Worm (Caenorhabditis elegans): ENCODE results near the gene lpr-2.

Gene lpr-2

DNA sequence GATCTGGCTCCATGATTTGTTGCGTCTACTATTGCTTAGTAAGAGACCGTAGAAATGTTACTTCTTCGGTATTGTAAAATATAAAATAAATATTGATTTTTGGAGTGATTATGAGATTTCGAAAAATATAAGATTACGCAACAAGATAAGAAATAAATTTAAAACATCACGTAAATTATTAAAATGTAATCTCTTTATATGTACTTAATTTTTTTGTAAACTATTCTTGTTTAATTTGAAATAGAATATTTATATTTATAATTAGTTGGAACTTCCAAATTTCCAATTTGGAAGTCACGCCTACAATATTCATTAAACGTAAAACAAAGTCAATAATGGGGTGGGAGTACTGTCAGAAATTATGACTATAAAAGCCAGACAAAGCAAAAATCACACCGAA, 54.4 kb downstream of the lpr-2 start, which contains the start of gene M117.4:
M117.4 (minus strand) TSS at position 101 of the 400 bp plus-strand sequence.
- TF ChIP-seq him-1 (tag; optimal IDR thresholded peaks at IDR 0.05) (no peak), W03F9.2 (tag; optimal IDR thresholded peaks at IDR 0.05) (no peak)
